Worm (Caenorhabditis elegans): ENCODE results near the gene crn-5.

DNA sequence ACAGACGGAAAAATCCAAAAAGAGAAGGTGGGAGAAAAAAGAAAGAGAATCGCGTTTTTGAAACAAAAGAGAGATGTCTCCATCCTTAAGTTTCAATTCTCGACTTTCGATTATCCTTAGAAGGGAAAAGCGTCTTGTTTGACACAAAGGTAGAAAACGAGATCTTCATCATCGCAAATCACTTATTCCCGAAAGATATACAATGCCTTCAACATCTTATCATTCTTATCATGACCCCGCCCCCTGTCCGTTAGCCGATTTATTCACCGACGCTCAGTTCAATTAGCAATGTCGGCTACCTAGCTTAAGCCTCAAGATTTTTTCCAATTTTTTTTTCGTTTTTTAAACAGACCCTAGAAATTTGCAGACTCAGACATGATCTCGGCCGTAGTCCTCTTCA lies 6.4 kb downstream of the crn-5 start, which contains the start of gene C14A4.9:
- no peak for TF ChIP-seq nhr-25 (tag; optimal IDR thresholded peaks at IDR 0.05)
- TF ChIP-seq mdl-1 (tag; optimal IDR thresholded peaks at IDR 0.05), result no peak
- TF ChIP-seq tbx-2 (tag; optimal IDR thresholded peaks at IDR 0.05), result no peak
- TF ChIP-seq R02D3.7 (tag; optimal IDR thresholded peaks at IDR 0.05), result no peak
- no peak for TF ChIP-seq aly-2 (tag; optimal IDR thresholded peaks at IDR 0.05)
